Worm (Caenorhabditis elegans) whole organism, L3 larva: ENCODE data around the gene W02G9.4.

ENCODE experiments used
- R02D3.7 ChIP-seq: fragments of 150-350 bp; optimal IDR thresholded peaks from 2 replicates; lab custom pipeline; 2014; ENCODE audit warnings: missing biosample characterization, missing genetic modification characterization
- ama-1 ChIP-seq: fragments of 150-350 bp; optimal IDR thresholded peaks from 2 replicates; lab custom pipeline; 2018
- ceh-16 ChIP-seq: sonication (generic microtip); optimal IDR thresholded peaks from 2 replicates; lab custom pipeline; 2017; ENCODE audit warnings: missing biosample characterization, missing genetic modification characterization
- egl-27 ChIP-seq: sonication (generic microtip); optimal IDR thresholded peaks from 4 replicates; lab custom pipeline; 2017; ENCODE audit warnings: missing biosample characterization, missing genetic modification reagents, missing genetic modification characterization
- nhr-11 ChIP-seq: fragments of 150-350 bp; optimal IDR thresholded peaks from 2 replicates; lab custom pipeline; 2014; ENCODE audit warnings: missing biosample characterization, missing genetic modification characterization
- nhr-28 ChIP-seq: fragments of 150-350 bp; optimal IDR thresholded peaks from 2 replicates; lab custom pipeline; 2014; ENCODE audit warnings: missing biosample characterization, missing genetic modification characterization
- nhr-67 ChIP-seq: fragments of 150-350 bp; optimal IDR thresholded peaks from 2 replicates; lab custom pipeline; 2014; ENCODE audit warnings: missing biosample characterization, missing genetic modification characterization
- nhr-76 ChIP-seq: fragments of 150-350 bp; sonication (generic microtip); optimal IDR thresholded peaks from 5 replicates; lab custom pipeline; 2014; ENCODE audit warnings: missing biosample characterization, missing genetic modification characterization
- unc-39 ChIP-seq: sonication (generic microtip); optimal IDR thresholded peaks from 4 replicates; lab custom pipeline; 2017; ENCODE audit warnings: missing biosample characterization, missing genetic modification characterization
- unc-62 ChIP-seq: fragments of 150-350 bp; sonication (generic microtip); optimal IDR thresholded peaks from 4 replicates; lab custom pipeline; 2014; ENCODE audit warnings: missing biosample characterization, missing genetic modification reagents, missing genetic modification characterization

ce11 chrV:2690948-2691347 is 24.2 kb downstream of the W02G9.4 start:
- TF ChIP-seq nhr-67 (tag; lab: Kevin White, UChicago) (no peak), R02D3.7 (no peak), unc-62 (no peak), egl-27 (tag; lab: Kevin White, UChicago) (no peak), nhr-28 (tag; lab: Kevin White, UChicago) (no peak), nhr-11 (no peak), ceh-16 (tag; lab: Kevin White, UChicago) (no peak), nhr-76 (no peak), unc-39 (tag; lab: Kevin White, UChicago) (no peak), ama-1 (lab: Kevin White, UChicago) (no peak)
